Fruit fly (Drosophila melanogaster) whole organism, adult: ENCODE measurements around the gene B52.

Source experiments
- CG11617 ChIP-seq: fragments of 200-800 bp; sonication (Bioruptor generic); optimal IDR thresholded peaks from 2 replicates; lab custom pipeline; 2017; ENCODE audit warnings: mild to moderate bottlenecking, missing biosample characterization, missing genetic modification reagents, missing genetic modification characterization
- CG12768 ChIP-seq: fragments of 200-800 bp; sonication (Bioruptor generic); optimal IDR thresholded peaks from 2 replicates; lab custom pipeline; 2017; ENCODE audit warnings: missing biosample characterization, missing genetic modification characterization, mild to moderate bottlenecking, moderate library complexity, missing genetic modification reagents
- CG14711 ChIP-seq: fragments of 200-800 bp; sonication (Bioruptor generic); optimal IDR thresholded peaks from 2 replicates; lab custom pipeline; 2018; ENCODE audit warnings: missing biosample characterization, mild to moderate bottlenecking, missing genetic modification characterization, moderate library complexity
- CG1620 ChIP-seq: fragments of 200-800 bp; sonication (Bioruptor generic); optimal IDR thresholded peaks from 2 replicates; lab custom pipeline; 2016; ENCODE audit warnings: missing biosample characterization, missing genetic modification characterization
- CG33017 ChIP-seq: fragments of 200-800 bp; sonication (Bioruptor generic); optimal IDR thresholded peaks from 2 replicates; lab custom pipeline; 2018; ENCODE audit warnings: missing biosample characterization, mild to moderate bottlenecking, missing genetic modification characterization, moderate library complexity
- CG5204 ChIP-seq: fragments of 200-800 bp; sonication (Bioruptor generic); optimal IDR thresholded peaks from 2 replicates; lab custom pipeline; 2016; ENCODE audit warnings: missing biosample characterization, missing genetic modification characterization
- CG7045 ChIP-seq: fragments of 200-800 bp; sonication (Bioruptor generic); optimal IDR thresholded peaks from 2 replicates; lab custom pipeline; 2017; ENCODE audit warnings: missing biosample characterization, mild to moderate bottlenecking, missing genetic modification characterization
- CG7101 ChIP-seq: fragments of 200-800 bp; sonication (Bioruptor generic); optimal IDR thresholded peaks from 2 replicates; lab custom pipeline; 2018; ENCODE audit warnings: missing biosample characterization, mild to moderate bottlenecking, missing genetic modification characterization, moderate library complexity
- Clk ChIP-seq: fragments of 200-800 bp; sonication (Bioruptor generic); optimal IDR thresholded peaks from 2 replicates; lab custom pipeline; 2017; ENCODE audit warnings: missing biosample characterization, missing genetic modification characterization
- Crg-1 ChIP-seq: fragments of 200-800 bp; sonication (Bioruptor generic); optimal IDR thresholded peaks from 2 replicates; lab custom pipeline; 2016; ENCODE audit warnings: missing biosample characterization, missing genetic modification characterization
- Hr96 ChIP-seq: fragments of 200-800 bp; sonication (Bioruptor generic); optimal IDR thresholded peaks from 2 replicates; lab custom pipeline; 2016; ENCODE audit warnings: missing biosample characterization, missing genetic modification characterization
- Mnt ChIP-seq: fragments of 200-800 bp; sonication (Bioruptor generic); optimal IDR thresholded peaks from 2 replicates; lab custom pipeline; 2016; ENCODE audit warnings: missing biosample characterization, mild to moderate bottlenecking, missing genetic modification characterization
- bab1 ChIP-seq: fragments of 200-800 bp; sonication (Bioruptor generic); optimal IDR thresholded peaks from 3 replicates; lab custom pipeline; 2019; ENCODE audit warnings: missing biosample characterization, mild to moderate bottlenecking, missing genetic modification characterization, moderate library complexity
- cic ChIP-seq: fragments of 200-800 bp; sonication (Bioruptor generic); optimal IDR thresholded peaks from 2 replicates; lab custom pipeline; 2017; ENCODE audit warnings: missing biosample characterization, mild to moderate bottlenecking, missing genetic modification characterization, moderate library complexity
- cnc ChIP-seq, 2 experiments: fragments of >200 bp; optimal IDR thresholded peaks; 2 replicates each; lab custom pipeline; 2017
- kay ChIP-seq: fragments of 200-800 bp; sonication (Bioruptor generic); peaks from one replicate; lab custom pipeline; 2016; ENCODE audit warnings: missing biosample characterization, missing genetic modification characterization, borderline replicate concordance
- ovo ChIP-seq: fragments of 200-800 bp; sonication (Bioruptor generic); optimal IDR thresholded peaks from 2 replicates; lab custom pipeline; 2016; ENCODE audit warnings: missing biosample characterization, missing genetic modification characterization
- pad ChIP-seq: fragments of 200-800 bp; sonication (Bioruptor generic); optimal IDR thresholded peaks from 3 replicates; lab custom pipeline; 2017; ENCODE audit warnings: missing biosample characterization, missing genetic modification characterization, mild to moderate bottlenecking, moderate library complexity, missing genetic modification reagents
- tj ChIP-seq: fragments of 200-800 bp; sonication (Bioruptor generic); optimal IDR thresholded peaks from 3 replicates; lab custom pipeline; 2017; ENCODE audit warnings: missing biosample characterization, mild to moderate bottlenecking, missing genetic modification characterization, moderate library complexity
- toe ChIP-seq: fragments of 200-800 bp; sonication (Bioruptor generic); optimal IDR thresholded peaks from 2 replicates; lab custom pipeline; 2016; ENCODE audit warnings: missing biosample characterization, missing genetic modification characterization

Gene B52

dm6 chr3R:13656294-13656693, 4.8 kb upstream of the B52 start, which contains the start of gene Rbp4:
Gene Rbp4 (minus strand): TSS chr3R:13656394.
- TF ChIP-seq cnc (optimal IDR thresholded peaks at IDR 0.05; lab: Kevin White, UChicago) (peak in 1 of 2 experiments; percentile 32), ovo (GFP tag; lab: Kevin White, UChicago) (no peak)

DNA sequence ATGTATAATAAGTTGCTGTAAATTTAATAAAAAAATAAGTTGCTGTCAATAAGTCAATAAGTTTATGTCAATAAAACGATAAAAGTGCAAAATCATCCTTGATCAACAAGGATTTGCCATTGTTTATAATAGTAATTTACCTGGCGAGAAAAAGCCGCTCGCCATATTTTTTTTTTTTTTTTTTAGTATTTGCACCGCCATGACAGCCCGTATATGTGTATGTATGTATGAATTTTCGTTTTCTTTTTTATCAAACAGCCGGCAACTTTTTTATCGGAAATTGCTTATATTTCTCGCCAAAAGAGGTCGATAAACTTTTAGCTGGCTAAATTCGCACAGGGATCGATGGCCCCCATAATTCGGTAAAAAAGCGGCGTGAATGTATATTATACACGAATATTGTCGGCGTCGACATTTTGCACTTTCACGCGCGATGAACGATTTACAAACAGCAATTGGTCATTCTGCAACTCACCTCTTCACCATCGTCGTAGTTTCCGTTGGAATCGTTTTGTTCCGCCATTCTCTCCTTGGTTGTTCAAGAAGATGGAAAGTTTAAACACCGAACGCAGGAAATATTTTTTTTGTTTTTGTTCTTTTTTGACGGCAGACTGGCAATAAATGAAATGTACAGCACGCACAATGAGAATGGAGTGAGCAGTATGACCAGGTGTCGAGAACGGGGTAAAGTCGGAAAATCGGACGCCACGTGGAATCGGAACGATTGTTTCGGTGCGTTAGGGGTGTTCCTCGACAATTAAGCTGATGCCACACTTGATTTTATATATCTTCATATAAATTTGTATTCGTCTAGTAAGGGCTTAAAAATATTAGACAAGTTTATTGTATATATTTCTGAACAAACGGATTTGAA, 1.0 kb upstream of the B52 start, which contains the start of gene Hrb87F:
Gene Hrb87F (minus strand): TSS at position 667 of the 874 bp plus-strand sequence.
- TF ChIP-seq Mnt = peak; percentile 84
- TF ChIP-seq Crg-1 (GFP tag; lab: Kevin White, UChicago) = peak; percentile 3
- peak; percentile 69 for TF ChIP-seq tj (GFP tag; lab: Kevin White, UChicago)
- no peak for TF ChIP-seq CG33017 (tag; lab: Kevin White, UChicago)
- no peak for TF ChIP-seq ovo (GFP tag; lab: Kevin White, UChicago)
- TF ChIP-seq CG1620 (GFP tag; lab: Kevin White, UChicago) = peak; percentile 10
- TF ChIP-seq bab1 = peak; percentile 57
- peak; percentile 24 for TF ChIP-seq CG11617 (GFP tag; lab: Kevin White, UChicago)
- TF ChIP-seq toe (GFP tag; lab: Kevin White, UChicago) = no peak
- peak; percentile 19 for TF ChIP-seq CG12768 (GFP tag; lab: Kevin White, UChicago)
- TF ChIP-seq Clk (GFP tag; lab: Kevin White, UChicago) = no peak
- TF ChIP-seq cic (GFP tag; lab: Kevin White, UChicago) = peak; percentile 40
- TF ChIP-seq kay (GFP tag; lab: Kevin White, UChicago) = peak; percentile 66
- no peak for TF ChIP-seq CG7045 (GFP tag; lab: Kevin White, UChicago)
- TF ChIP-seq pad (GFP tag; lab: Kevin White, UChicago) = no peak
- TF ChIP-seq cnc (optimal IDR thresholded peaks at IDR 0.05; lab: Kevin White, UChicago) = no peak
- TF ChIP-seq Hr96 = no peak

dm6 chr3R:13662149-13662548, 1.0 kb downstream of the B52 start:
- no peak for TF ChIP-seq CG7101 (tag; lab: Kevin White, UChicago)
- TF ChIP-seq CG5204 (GFP tag; lab: Kevin White, UChicago) = no peak
- peak; percentile 6 for TF ChIP-seq CG12768 (GFP tag; lab: Kevin White, UChicago)

- TF ChIP-seq Mnt (no peak), CG12768 (GFP tag; lab: Kevin White, UChicago) (peak; percentile 81), ovo (GFP tag; lab: Kevin White, UChicago) (no peak), cic (GFP tag; lab: Kevin White, UChicago) (no peak), kay (GFP tag; lab: Kevin White, UChicago) (peak; percentile 30)
Observed at dm6 chr3R:13665992-13666391, 4.9 kb downstream of the B52 start.

dm6 chr3R:13672898-13673297, 11.8 kb downstream of the B52 start:
- TF ChIP-seq Hr96 = no peak
- no peak for TF ChIP-seq bab1
- no peak for TF ChIP-seq cnc (optimal IDR thresholded peaks at IDR 0.05; lab: Kevin White, UChicago)
- TF ChIP-seq CG11617 (GFP tag; lab: Kevin White, UChicago) = no peak
- TF ChIP-seq kay (GFP tag; lab: Kevin White, UChicago) = no peak
- no peak for TF ChIP-seq CG7101 (tag; lab: Kevin White, UChicago)
- TF ChIP-seq Clk (GFP tag; lab: Kevin White, UChicago) = no peak
- no peak for TF ChIP-seq CG5204 (GFP tag; lab: Kevin White, UChicago)
- no peak for TF ChIP-seq CG1620 (GFP tag; lab: Kevin White, UChicago)

DNA sequence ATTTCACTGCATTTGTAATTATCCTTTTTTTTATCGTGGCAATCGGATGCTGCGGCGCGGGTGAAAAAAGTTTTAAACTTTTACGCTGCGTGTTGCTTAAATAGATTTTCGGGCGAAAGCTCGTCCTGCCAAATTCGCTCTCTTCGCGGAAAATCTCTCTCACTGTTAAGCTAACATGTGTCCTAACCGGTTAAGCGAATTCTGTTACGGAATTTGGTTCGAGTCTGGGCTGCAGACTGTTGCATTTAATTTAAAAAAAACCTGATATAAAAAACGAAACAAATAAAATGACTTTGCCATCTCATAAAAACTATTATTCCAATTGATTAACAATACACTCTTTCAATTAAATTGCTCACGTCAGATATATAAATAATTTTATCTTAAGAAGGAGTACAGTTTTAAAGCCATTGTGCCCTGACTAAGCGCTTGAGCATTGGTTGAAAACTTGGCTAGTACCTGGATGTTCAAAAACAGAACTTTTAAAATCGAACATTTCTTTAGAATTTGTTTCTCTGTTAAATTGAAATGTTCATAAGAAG, 13.5 kb downstream of the B52 start, which contains the start of gene Task6:
Gene Task6 (minus strand): TSS at position 51 of the 542 bp plus-strand sequence.
- no peak for TF ChIP-seq toe (GFP tag; lab: Kevin White, UChicago)
- TF ChIP-seq Crg-1 (GFP tag; lab: Kevin White, UChicago) = no peak
- no peak for TF ChIP-seq CG7045 (GFP tag; lab: Kevin White, UChicago)
- no peak for TF ChIP-seq Clk (GFP tag; lab: Kevin White, UChicago)
- no peak for TF ChIP-seq tj (GFP tag; lab: Kevin White, UChicago)
- no peak for TF ChIP-seq CG11617 (GFP tag; lab: Kevin White, UChicago)
- no peak for TF ChIP-seq CG7101 (tag; lab: Kevin White, UChicago)
- TF ChIP-seq Mnt = no peak
- no peak for TF ChIP-seq CG14711 (tag; lab: Kevin White, UChicago)
- TF ChIP-seq bab1 = no peak
- no peak for TF ChIP-seq CG12768 (GFP tag; lab: Kevin White, UChicago)
- TF ChIP-seq CG1620 (GFP tag; lab: Kevin White, UChicago) = no peak
- no peak for TF ChIP-seq cic (GFP tag; lab: Kevin White, UChicago)
- TF ChIP-seq pad (GFP tag; lab: Kevin White, UChicago) = no peak
- no peak for TF ChIP-seq kay (GFP tag; lab: Kevin White, UChicago)
- TF ChIP-seq ovo (GFP tag; lab: Kevin White, UChicago) = no peak
- TF ChIP-seq Hr96 = no peak
- no peak for TF ChIP-seq CG5204 (GFP tag; lab: Kevin White, UChicago)
- TF ChIP-seq cnc (optimal IDR thresholded peaks at IDR 0.05; lab: Kevin White, UChicago) = no peak
- TF ChIP-seq CG33017 (tag; lab: Kevin White, UChicago) = no peak
